Fruit fly (Drosophila melanogaster) S2 (cell line): Measurements from ENCODE around the gene CG10317.

Source experiments
- CG8478 ChIP-seq: fragments of >200 bp; optimal IDR thresholded peaks from 2 replicates; lab custom pipeline; 2018
- CTCF ChIP-seq, 2 experiments: fragments of >200 bp; optimal IDR thresholded peaks; 2 replicates each; lab custom pipeline; 2018

Gene CG10317

DNA sequence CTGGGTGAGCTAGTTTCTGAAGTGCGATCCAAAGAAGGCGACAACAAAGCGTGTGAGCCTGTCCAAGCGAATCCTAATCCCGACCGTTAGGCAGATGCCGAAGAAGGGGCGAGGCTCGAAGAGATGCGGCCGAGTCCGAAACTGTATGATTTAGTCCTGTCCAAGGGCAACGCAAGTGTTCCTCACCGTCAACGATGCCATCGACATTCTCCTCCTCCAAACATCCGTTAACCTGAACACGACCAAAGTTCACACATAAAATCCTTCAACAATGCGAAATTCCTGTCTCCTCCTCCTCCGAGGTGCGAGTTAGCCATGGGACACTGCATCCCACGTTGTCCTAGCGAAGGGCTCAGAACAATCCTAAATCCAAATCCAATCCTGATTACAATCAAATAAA, 30.9 kb downstream of the CG10317 start, which contains the start of gene Sulf1:
Sulf1 (minus strand) TSS at position 101 of the 400 bp plus-strand sequence.
- TF ChIP-seq CG8478 (lab: Kevin White, UChicago), result no peak
- no peak for TF ChIP-seq CTCF (optimal IDR thresholded peaks at IDR 0.05; lab: Kevin White, UChicago)

DNA sequence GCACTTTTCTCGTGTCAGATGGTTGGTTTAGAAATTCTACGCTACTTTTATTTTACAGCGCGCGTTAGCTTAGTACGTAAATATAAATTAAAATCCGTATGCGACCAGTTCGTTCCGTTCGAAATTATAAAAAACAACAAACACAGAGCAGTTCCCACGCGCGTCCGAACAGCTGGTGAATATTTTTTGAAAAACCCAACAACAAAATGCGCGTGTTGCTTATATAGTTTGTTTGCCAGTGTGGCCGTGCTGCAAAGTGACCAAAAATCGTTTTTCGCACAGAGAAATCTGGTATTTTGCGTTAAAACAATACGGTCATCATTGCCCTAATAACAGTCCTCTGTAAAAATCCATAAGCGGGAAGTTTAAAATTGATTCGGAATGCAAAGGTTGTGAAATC, 32.0 kb downstream of the CG10317 start:
- TF ChIP-seq CG8478 (lab: Kevin White, UChicago) (no peak), CTCF (optimal IDR thresholded peaks at IDR 0.05; lab: Kevin White, UChicago) (peak in 1 of 2 experiments; percentile 8)

- TF ChIP-seq CTCF (optimal IDR thresholded peaks at IDR 0.05; lab: Kevin White, UChicago) (no peak), CG8478 (lab: Kevin White, UChicago) (no peak)
These were observed 32.5 kb downstream of the CG10317 start for dm6 chr3R:16337863-16338262.

DNA sequence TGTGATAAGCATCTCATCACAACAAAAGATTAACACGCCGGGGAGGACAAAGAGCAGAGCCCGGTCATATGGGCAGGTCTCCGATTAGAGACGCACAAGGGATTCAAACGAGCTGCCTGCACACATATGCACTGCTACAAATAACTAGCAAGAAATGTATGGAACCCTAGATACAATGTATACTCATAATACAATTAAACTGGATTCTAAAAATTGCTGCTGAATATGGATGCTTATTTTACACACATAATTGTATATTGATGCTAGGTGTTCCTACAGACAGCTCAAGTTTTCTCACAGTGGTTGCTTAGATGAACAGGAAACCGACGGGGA, 33.3 kb downstream of the CG10317 start:
- TF ChIP-seq CG8478 (lab: Kevin White, UChicago), result no peak
- TF ChIP-seq CTCF (optimal IDR thresholded peaks at IDR 0.05; lab: Kevin White, UChicago), result no peak

DNA sequence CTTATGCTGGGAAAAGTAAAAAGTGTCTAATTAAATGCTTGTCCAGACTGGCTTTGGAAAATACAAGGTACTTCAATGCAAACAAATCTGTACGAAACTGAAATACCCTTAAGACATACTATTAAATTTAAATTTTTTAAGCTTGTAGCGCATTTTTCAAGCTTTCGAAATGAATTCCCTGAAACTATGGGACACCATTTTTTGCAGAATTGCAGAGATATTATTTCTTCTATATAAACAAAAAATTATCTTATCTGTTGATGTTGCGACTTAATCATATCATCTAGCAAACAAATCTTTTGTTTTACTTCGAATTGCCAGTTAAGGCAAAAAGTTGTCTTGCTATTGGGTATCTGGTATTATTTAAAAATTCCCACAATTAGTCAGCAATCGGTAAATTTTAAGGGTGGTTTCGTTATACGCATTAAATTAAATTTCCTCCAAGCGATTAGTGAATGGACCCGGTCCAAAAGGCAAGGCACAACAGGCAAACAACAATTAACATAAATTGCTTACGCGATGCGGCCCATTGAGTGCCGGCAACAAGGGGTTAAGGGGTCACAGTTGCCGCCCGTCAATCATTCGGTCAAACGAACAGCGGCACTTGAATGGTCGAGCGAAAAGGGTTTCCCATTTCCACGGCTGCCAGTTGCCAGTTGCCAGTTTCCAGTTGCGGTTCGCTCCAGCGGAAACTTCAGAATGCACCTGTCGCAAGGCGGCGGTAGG, 33.8 kb downstream of the CG10317 start:
- no peak for TF ChIP-seq CTCF (optimal IDR thresholded peaks at IDR 0.05; lab: Kevin White, UChicago)
- no peak for TF ChIP-seq CG8478 (lab: Kevin White, UChicago)

- no peak for TF ChIP-seq CTCF (optimal IDR thresholded peaks at IDR 0.05; lab: Kevin White, UChicago)
- TF ChIP-seq CG8478 (lab: Kevin White, UChicago), result no peak
These were observed 34.8 kb downstream of the CG10317 start for dm6 chr3R:16335438-16336073.

DNA sequence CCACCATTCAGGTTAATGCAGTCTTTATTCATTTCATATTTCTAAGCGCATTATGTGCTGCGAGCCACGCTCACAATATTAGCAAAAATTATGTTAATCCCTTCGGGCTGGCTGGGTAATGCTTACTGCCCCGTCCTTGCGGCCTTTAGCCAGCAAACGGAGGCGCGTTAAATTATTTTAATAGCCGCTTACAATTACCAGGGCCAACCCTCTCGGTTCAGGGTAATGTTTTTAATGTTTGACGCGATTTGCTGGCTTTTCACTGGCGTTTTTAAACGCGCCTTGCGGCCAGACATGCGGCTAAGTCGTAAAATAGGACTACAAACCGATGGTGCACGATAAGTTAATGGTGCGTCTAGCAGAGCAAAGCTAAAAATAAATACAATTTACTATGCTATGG, 35.5 kb downstream of the CG10317 start:
- TF ChIP-seq CTCF (optimal IDR thresholded peaks at IDR 0.05; lab: Kevin White, UChicago), result no peak
- no peak for TF ChIP-seq CG8478 (lab: Kevin White, UChicago)

DNA sequence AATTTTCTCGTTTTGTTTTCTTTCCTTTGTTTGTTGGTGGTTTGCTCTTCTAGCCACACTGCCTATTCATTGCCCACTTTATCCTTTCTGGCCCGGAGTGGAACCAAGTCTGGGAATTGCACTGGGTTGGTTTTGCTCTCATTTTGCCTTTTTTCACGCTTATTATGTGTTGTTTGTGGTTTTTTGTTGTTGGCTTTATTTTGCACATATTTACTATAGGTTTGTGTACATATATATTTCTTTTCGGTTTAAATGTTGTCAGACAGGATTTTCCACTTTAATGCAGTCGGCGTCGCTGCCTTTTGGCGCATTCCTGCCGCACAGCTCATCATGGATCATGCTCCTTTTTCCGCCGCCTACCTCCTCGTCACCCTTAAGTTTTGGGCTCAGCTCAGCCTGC, 36.0 kb downstream of the CG10317 start:
- no peak for TF ChIP-seq CTCF (optimal IDR thresholded peaks at IDR 0.05; lab: Kevin White, UChicago)
- TF ChIP-seq CG8478 (lab: Kevin White, UChicago), result no peak

DNA sequence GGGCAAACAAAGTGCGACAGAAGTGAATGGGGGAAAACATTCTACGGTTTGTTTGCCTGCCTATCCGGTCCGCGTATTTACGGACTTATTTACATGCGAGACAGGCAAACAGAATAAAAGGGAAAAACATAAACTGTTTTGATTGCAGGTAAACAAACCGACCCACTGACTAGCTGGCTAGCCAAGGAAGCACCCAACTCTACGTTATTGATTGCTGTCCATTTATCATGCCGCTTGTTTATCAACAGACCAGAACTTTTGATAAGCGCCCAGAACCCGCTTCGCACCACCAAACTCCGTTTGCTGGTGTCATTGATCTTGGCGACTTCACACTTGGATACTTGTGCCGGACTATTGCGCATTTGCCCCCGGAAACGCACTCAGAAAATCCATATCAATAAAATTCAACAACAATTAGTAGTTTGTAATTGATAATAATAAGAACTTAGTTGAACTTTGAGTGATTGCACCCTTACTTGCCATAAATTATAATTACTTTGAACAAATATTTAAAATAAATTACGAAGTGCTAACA, 38.5 kb downstream of the CG10317 start:
- TF ChIP-seq CG8478 (lab: Kevin White, UChicago), result no peak

dm6 chr3R:16329797-16330196, 40.5 kb downstream of the CG10317 start:
- TF ChIP-seq CG8478 (lab: Kevin White, UChicago) (no peak), CTCF (optimal IDR thresholded peaks at IDR 0.05; lab: Kevin White, UChicago) (no peak)

DNA sequence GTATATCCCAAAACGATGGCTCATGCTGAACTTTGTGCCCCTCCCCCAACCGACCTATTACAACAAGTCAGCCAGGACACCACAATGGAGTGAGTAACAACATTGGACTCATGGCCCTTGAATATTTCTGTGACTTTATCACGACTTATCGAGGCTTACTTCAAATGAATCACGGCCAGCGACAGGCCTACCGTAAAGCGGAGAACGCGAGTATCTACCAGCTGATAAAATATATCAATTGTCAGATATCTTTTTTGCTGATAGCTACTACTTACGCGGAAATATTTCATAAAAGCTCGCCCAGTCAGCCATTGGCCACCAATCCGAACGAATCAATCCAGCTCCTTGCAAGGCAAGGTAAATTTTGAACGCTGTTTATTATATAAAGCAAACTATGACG, 42.8 kb downstream of the CG10317 start, which contains the start of gene CG17930:
CG17930 (plus strand) TSS at position 301 of the 400 bp plus-strand sequence.
- no peak for TF ChIP-seq CG8478 (lab: Kevin White, UChicago)
- TF ChIP-seq CTCF (optimal IDR thresholded peaks at IDR 0.05; lab: Kevin White, UChicago), result no peak

- TF ChIP-seq CTCF (optimal IDR thresholded peaks at IDR 0.05; lab: Kevin White, UChicago), result no peak
- no peak for TF ChIP-seq CG8478 (lab: Kevin White, UChicago)
These were observed 45.1 kb downstream of the CG10317 start, which contains the start of gene CG17929 for dm6 chr3R:16325192-16325591. CG17929 (plus strand) TSS chr3R:16325492.

DNA sequence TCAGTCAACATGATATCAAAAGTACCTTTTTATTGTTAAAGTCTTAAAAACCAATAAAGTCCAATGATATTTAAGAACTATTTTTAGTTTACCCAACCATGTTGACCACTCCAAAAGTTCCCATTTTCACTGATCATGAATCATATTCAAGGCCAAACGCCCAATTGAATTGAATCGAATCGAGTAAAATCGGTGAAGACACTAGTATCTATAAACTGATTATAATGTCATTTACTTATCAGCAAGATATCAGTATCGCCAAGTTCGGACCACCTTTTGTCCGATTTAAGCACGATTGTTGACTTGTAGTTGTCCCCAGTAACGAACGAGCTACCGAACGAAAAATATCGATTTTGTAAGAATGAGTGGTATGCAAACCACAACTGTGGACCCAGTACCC, 47.2 kb downstream of the CG10317 start, which contains the start of gene CG6901:
CG6901 (plus strand) TSS at position 323 of the 400 bp plus-strand sequence.
- no peak for TF ChIP-seq CG8478 (lab: Kevin White, UChicago)
- TF ChIP-seq CTCF (optimal IDR thresholded peaks at IDR 0.05; lab: Kevin White, UChicago), result no peak

dm6 chr3R:16321538-16321937, 48.8 kb downstream of the CG10317 start, which contains the start of gene CG44044:
CG44044 (plus strand) TSS chr3R:16321838.
- TF ChIP-seq CG8478 (lab: Kevin White, UChicago) (no peak), CTCF (optimal IDR thresholded peaks at IDR 0.05; lab: Kevin White, UChicago) (no peak)
